Worm (Caenorhabditis elegans) whole organism, young adult: Measurements from ENCODE around the gene srx-129.

Source experiments
- B0035.1 ChIP-seq: sonication (generic microtip); optimal IDR thresholded peaks from 2 replicates; lab custom pipeline; 2016; ENCODE audit warnings: missing genetic modification characterization, mild to moderate bottlenecking, missing compliant biosample characterization, missing genotype, missing genetic modification reagents
- F23B12.7 ChIP-seq: sonication (generic microtip); optimal IDR thresholded peaks from 2 replicates; lab custom pipeline; 2017; ENCODE audit warnings: missing genetic modification characterization, mild to moderate bottlenecking, missing compliant biosample characterization, antibody characterized with exemption, moderate library complexity; ENCODE audit not compliant: insufficient read depth
- F33H1.4 ChIP-seq: fragments of 200-800 bp; sonication (Bioruptor generic); IDR thresholded peaks from 2 replicates; pipeline ENCODE4 v1.3.6; 2022; ENCODE audit warnings: missing genetic modification reagents, missing genetic modification characterization, missing compliant biosample characterization
- F39B2.1 ChIP-seq: fragments of 200-800 bp; sonication (Bioruptor generic); IDR thresholded peaks from 2 replicates; pipeline ENCODE4 v1.3.6; 2022; ENCODE audit warnings: missing genetic modification reagents, missing genetic modification characterization, missing compliant biosample characterization
- F49E8.2 ChIP-seq: sonication (generic microtip); optimal IDR thresholded peaks from 3 replicates; lab custom pipeline; 2017; ENCODE audit warnings: missing genetic modification characterization, mild to moderate bottlenecking, missing compliant biosample characterization, antibody characterized with exemption, moderate library complexity; ENCODE audit not compliant: insufficient read depth
- F52B5.7 ChIP-seq: sonication (generic microtip); optimal IDR thresholded peaks from 2 replicates; lab custom pipeline; 2016; ENCODE audit warnings: mild to moderate bottlenecking, missing genetic modification characterization, missing compliant biosample characterization
- F57C9.4 ChIP-seq: sonication (generic microtip); optimal IDR thresholded peaks from 2 replicates; lab custom pipeline; 2017; ENCODE audit warnings: mild to moderate bottlenecking, missing genetic modification characterization, missing compliant biosample characterization
- K12H6.12 ChIP-seq: fragments of 200-800 bp; sonication (Bioruptor generic); optimal IDR thresholded peaks from 2 replicates; lab custom pipeline; 2018; ENCODE audit warnings: mild to moderate bottlenecking, missing genetic modification characterization, missing compliant biosample characterization
- T26A5.8 ChIP-seq: sonication (generic microtip); optimal IDR thresholded peaks from 2 replicates; lab custom pipeline; 2016; ENCODE audit warnings: missing genetic modification characterization, missing compliant biosample characterization
- Y79H2A.3 ChIP-seq: fragments of 200-800 bp; sonication (Bioruptor generic); conservative IDR thresholded peaks from 2 replicates; pipeline ENCODE4 v1.3.6; 2022; ENCODE audit warnings: missing genetic modification reagents, missing genetic modification characterization, missing compliant biosample characterization
- Y95B8A.8 ChIP-seq: fragments of 200-800 bp; sonication (Bioruptor generic); IDR thresholded peaks from 2 replicates; pipeline ENCODE4 v1.3.6; 2022; ENCODE audit warnings: missing genetic modification reagents, missing genetic modification characterization, missing compliant biosample characterization
- ZK185.1 ChIP-seq: sonication (generic microtip); optimal IDR thresholded peaks from 2 replicates; lab custom pipeline; 2016; ENCODE audit warnings: mild to moderate bottlenecking, missing genetic modification characterization, missing compliant biosample characterization; ENCODE audit not compliant: poor library complexity, severe bottlenecking
- ama-1 ChIP-seq, 3 experiments: fragments of 150-350 bp in 1 of 3; sonication (generic microtip) in 2 of 3; optimal IDR thresholded peaks; 2 replicates each; lab custom pipeline; 2014 to 2018; ENCODE audit warnings: missing biosample characterization in 2 of 3, missing genetic modification characterization in 2 of 3, missing genetic modification reagents in 2 of 3
- atf-7 ChIP-seq: sonication (generic microtip); optimal IDR thresholded peaks from 2 replicates; lab custom pipeline; 2017; ENCODE audit warnings: mild to moderate bottlenecking, missing genetic modification characterization, missing compliant biosample characterization
- athp-1 ChIP-seq: sonication (generic microtip); optimal IDR thresholded peaks from 2 replicates; lab custom pipeline; 2017; ENCODE audit warnings: mild to moderate bottlenecking, missing genetic modification characterization, missing compliant biosample characterization
- ccch-3 ChIP-seq: fragments of 200-800 bp; sonication (Bioruptor generic); optimal IDR thresholded peaks from 2 replicates; lab custom pipeline; 2018; ENCODE audit warnings: mild to moderate bottlenecking, missing genetic modification characterization, missing compliant biosample characterization
- cebp-2 ChIP-seq: fragments of 200-800 bp; sonication (Bioruptor generic); IDR thresholded peaks from 2 replicates; pipeline ENCODE4 v1.3.6; 2022; ENCODE audit warnings: missing genetic modification characterization, missing compliant biosample characterization
- ceh-100 ChIP-seq: fragments of 200-800 bp; sonication (Bioruptor generic); IDR thresholded peaks from 2 replicates; pipeline ENCODE4 v1.3.6; 2022; ENCODE audit warnings: missing genetic modification reagents, missing genetic modification characterization, missing compliant biosample characterization
- ceh-58 ChIP-seq: fragments of 200-800 bp; sonication (Bioruptor generic); IDR thresholded peaks from 2 replicates; pipeline ENCODE4 v1.3.6; 2022; ENCODE audit warnings: missing genetic modification characterization, missing compliant biosample characterization
- ceh-79 ChIP-seq: sonication (generic microtip); optimal IDR thresholded peaks from 2 replicates; lab custom pipeline; 2017; ENCODE audit warnings: mild to moderate bottlenecking, missing genetic modification characterization, missing compliant biosample characterization
- ekl-4 ChIP-seq: fragments of 200-800 bp; sonication (Bioruptor generic); IDR thresholded peaks from 2 replicates; pipeline ENCODE4 v1.3.6; 2022; ENCODE audit warnings: missing genetic modification reagents, missing genetic modification characterization, missing compliant biosample characterization
- fkh-3 ChIP-seq: sonication (generic microtip); optimal IDR thresholded peaks from 2 replicates; lab custom pipeline; 2016; ENCODE audit warnings: mild to moderate bottlenecking, missing genetic modification characterization, missing compliant biosample characterization
- hlh-12 ChIP-seq: sonication (generic microtip); optimal IDR thresholded peaks from 2 replicates; lab custom pipeline; 2016; ENCODE audit warnings: missing genetic modification characterization, missing compliant biosample characterization
- hrde-1 ChIP-seq: sonication (generic microtip); optimal IDR thresholded peaks from 2 replicates; lab custom pipeline; 2016; ENCODE audit warnings: missing genetic modification characterization, mild to moderate bottlenecking, missing compliant biosample characterization, moderate library complexity, missing genotype, missing genetic modification reagents, borderline replicate concordance
- hsf-1 ChIP-seq: fragments of 200-800 bp; sonication (Bioruptor generic); IDR thresholded peaks from 2 replicates; pipeline ENCODE4 v1.3.6; 2022; ENCODE audit warnings: missing genetic modification reagents, missing genetic modification characterization, missing compliant biosample characterization
- let-607 ChIP-seq, 2 experiments: fragments of 200-800 bp in 1 of 2; sonication (Bioruptor generic) in 1 of 2; sonication (generic microtip) in 1 of 2; optimal IDR thresholded peaks; 2 replicates each; lab custom pipeline; 2016 to 2018; ENCODE audit warnings: mild to moderate bottlenecking in 2 of 2, missing compliant biosample characterization in 2 of 2, missing genetic modification characterization in 2 of 2, moderate library complexity in 2 of 2, missing genotype in 1 of 2
- lin-35 ChIP-seq, 3 experiments: fragments of 150-350 bp in 2 of 3; sonication (generic microtip) in 1 of 3; optimal IDR thresholded peaks; 2 replicates each; lab custom pipeline; 2014 to 2018; ENCODE audit warnings: missing biosample characterization in 3 of 3, missing genetic modification characterization in 3 of 3, missing genetic modification reagents in 3 of 3
- lsl-1 ChIP-seq: fragments of 200-800 bp; sonication (Bioruptor generic); optimal IDR thresholded peaks from 2 replicates; lab custom pipeline; 2018; ENCODE audit warnings: mild to moderate bottlenecking, missing genetic modification characterization, moderate library complexity, missing compliant biosample characterization
- madf-6 ChIP-seq: fragments of 200-800 bp; sonication (Bioruptor generic); IDR thresholded peaks from 2 replicates; pipeline ENCODE4 v1.3.6; 2022; ENCODE audit warnings: missing genetic modification reagents, missing genetic modification characterization, missing compliant biosample characterization
- nfya-1 ChIP-seq: sonication (generic microtip); optimal IDR thresholded peaks from 2 replicates; lab custom pipeline; 2017; ENCODE audit warnings: antibody characterized with exemption, missing compliant biosample characterization, missing genetic modification characterization, borderline replicate concordance; ENCODE audit not compliant: insufficient read depth
- nhr-80 ChIP-seq: sonication (generic microtip); optimal IDR thresholded peaks from 2 replicates; lab custom pipeline; 2016; ENCODE audit warnings: missing genetic modification characterization, missing compliant biosample characterization
- pbrm-1 ChIP-seq: fragments of 200-800 bp; sonication (Bioruptor generic); IDR thresholded peaks from 2 replicates; pipeline ENCODE4 v1.3.6; 2022; ENCODE audit warnings: missing genetic modification reagents, missing genetic modification characterization, missing compliant biosample characterization
- rec-8 ChIP-seq, 2 experiments: sonication (generic microtip); optimal IDR thresholded peaks; 2 replicates each; lab custom pipeline; 2016; ENCODE audit warnings: mild to moderate bottlenecking in 2 of 2, missing genetic modification characterization in 2 of 2, missing genetic modification reagents in 2 of 2, missing genotype in 2 of 2, missing biosample characterization in 1 of 2, missing compliant biosample characterization in 1 of 2, moderate library complexity in 1 of 2
- snpc-1.3 ChIP-seq: sonication (generic microtip); optimal IDR thresholded peaks from 2 replicates; lab custom pipeline; 2017; ENCODE audit warnings: missing genetic modification characterization, mild to moderate bottlenecking, missing compliant biosample characterization, antibody characterized with exemption, moderate library complexity, missing genotype, missing genetic modification reagents; ENCODE audit not compliant: insufficient read depth
- tbp1 ChIP-seq: fragments of 200-800 bp; sonication (Bioruptor generic); optimal IDR thresholded peaks from 2 replicates; lab custom pipeline; 2018; ENCODE audit warnings: mild to moderate bottlenecking, missing genetic modification characterization, missing compliant biosample characterization
- tbx-9 ChIP-seq: sonication (generic microtip); optimal IDR thresholded peaks from 2 replicates; lab custom pipeline; 2016; ENCODE audit warnings: borderline replicate concordance, missing genetic modification characterization, inconsistent platforms, missing compliant biosample characterization
- xnd-1 ChIP-seq: sonication (generic microtip); optimal IDR thresholded peaks from 2 replicates; lab custom pipeline; 2016; ENCODE audit warnings: missing genotype, missing genetic modification reagents, missing genetic modification characterization, missing compliant biosample characterization
- zim-3 ChIP-seq: sonication (generic microtip); optimal IDR thresholded peaks from 2 replicates; lab custom pipeline; 2017; ENCODE audit warnings: mild to moderate bottlenecking, missing genetic modification characterization, moderate library complexity, missing compliant biosample characterization
- ztf-25 ChIP-seq: fragments of 200-800 bp; sonication (Bioruptor generic); IDR thresholded peaks from 2 replicates; pipeline ENCODE4 v1.3.6; 2022; ENCODE audit warnings: missing genetic modification reagents, missing genetic modification characterization, missing compliant biosample characterization
- ztf-26 ChIP-seq: sonication (generic microtip); optimal IDR thresholded peaks from 2 replicates; lab custom pipeline; 2017; ENCODE audit warnings: missing genetic modification characterization, missing compliant biosample characterization
- ztf-28 ChIP-seq: fragments of 200-800 bp; sonication (Bioruptor generic); IDR thresholded peaks from 2 replicates; pipeline ENCODE4 v1.3.6; 2022; ENCODE audit warnings: missing genetic modification reagents, missing genetic modification characterization, missing compliant biosample characterization

The srx-129 gene

ce11 chrV:13837173-13837572, 3.1 kb downstream of the srx-129 start, which contains the start of gene srx-128:
srx-128 (plus strand) TSS chrV:13837473.
- TF ChIP-seq lsl-1 (GFP tag; lab: Kevin White, UChicago) (no peak), ama-1 (optimal IDR thresholded peaks at IDR 0.05; lab: Kevin White, UChicago) (no peak), ama-1 (GFP tag; optimal IDR thresholded peaks at IDR 0.05; lab: Kevin White, UChicago) (no peak), hsf-1 (GFP tag; lab: Robert Waterston, UW) (no peak), ceh-100 (GFP tag; lab: Robert Waterston, UW) (no peak), fkh-3 (tag; lab: Kevin White, UChicago) (no peak), F49E8.2 (tag; lab: Kevin White, UChicago) (no peak), F23B12.7 (no peak)

DNA sequence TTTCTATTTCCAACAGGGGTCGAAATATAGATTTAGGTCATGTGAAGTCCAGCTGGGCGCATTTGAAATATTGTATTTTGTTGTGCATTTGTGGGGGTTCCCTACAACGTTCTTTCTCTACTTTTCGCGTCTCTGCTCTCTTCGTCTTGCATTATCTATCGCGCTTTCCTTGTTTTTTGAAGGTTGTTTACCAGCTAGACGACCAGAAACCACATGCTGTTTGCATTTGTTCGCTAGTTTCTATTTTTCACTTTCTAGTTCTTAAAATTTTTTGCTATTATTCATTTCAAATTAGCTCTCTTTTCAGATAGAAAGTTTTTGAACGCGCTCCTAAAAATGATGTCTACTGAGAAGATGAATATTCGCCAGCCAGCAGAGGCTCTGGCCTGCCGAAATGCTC, 5.4 kb downstream of the srx-129 start, which contains the start of gene F55B12.10:
TSS of gene F55B12.10 (plus strand) at position 301 of the 400 bp plus-strand sequence.
- TF ChIP-seq zim-3: no peak
- peak; percentile 7 for TF ChIP-seq K12H6.12 (tag; lab: Kevin White, UChicago)
- no peak for TF ChIP-seq nhr-80 (tag; lab: Kevin White, UChicago)

ce11 chrV:13840909-13841308, 6.9 kb downstream of the srx-129 start, which contains the start of gene srx-17:
srx-17 (plus strand) TSS chrV:13841209.
- TF ChIP-seq ceh-79 (no peak), pbrm-1 (GFP tag; lab: Robert Waterston, UW) (no peak), F39B2.1 (GFP tag; lab: Robert Waterston, UW) (no peak), B0035.1 (no peak), ccch-3 (GFP tag; lab: Kevin White, UChicago) (no peak), T26A5.8 (tag; lab: Kevin White, UChicago) (no peak), ZK185.1 (no peak), hsf-1 (GFP tag; lab: Robert Waterston, UW) (no peak)

- TF ChIP-seq xnd-1: no peak
- TF ChIP-seq lin-35 (GFP tag; optimal IDR thresholded peaks at IDR 0.05; lab: Kevin White, UChicago): no peak
- no peak for TF ChIP-seq nhr-80 (tag; lab: Kevin White, UChicago)
- TF ChIP-seq ceh-58 (GFP tag; lab: Robert Waterston, UW): no peak
- no peak for TF ChIP-seq F52B5.7 (tag; lab: Kevin White, UChicago)
- no peak for TF ChIP-seq F57C9.4 (tag; lab: Kevin White, UChicago)
- no peak for TF ChIP-seq hlh-12 (tag; lab: Kevin White, UChicago)
- no peak for TF ChIP-seq ztf-26 (tag; lab: Kevin White, UChicago)
- TF ChIP-seq hrde-1 (tag; lab: Kevin White, UChicago): no peak
- TF ChIP-seq ztf-25: no peak
- no peak for TF ChIP-seq nfya-1 (tag; lab: Kevin White, UChicago)
- TF ChIP-seq madf-6 (GFP tag; lab: Robert Waterston, UW): no peak
- TF ChIP-seq B0035.1: no peak
- TF ChIP-seq Y79H2A.3: no peak
These were observed 9.1 kb downstream of the srx-129 start, which contains the start of gene srx-130 for ce11 chrV:13843147-13843546. srx-130 (plus strand) TSS chrV:13843447.

DNA sequence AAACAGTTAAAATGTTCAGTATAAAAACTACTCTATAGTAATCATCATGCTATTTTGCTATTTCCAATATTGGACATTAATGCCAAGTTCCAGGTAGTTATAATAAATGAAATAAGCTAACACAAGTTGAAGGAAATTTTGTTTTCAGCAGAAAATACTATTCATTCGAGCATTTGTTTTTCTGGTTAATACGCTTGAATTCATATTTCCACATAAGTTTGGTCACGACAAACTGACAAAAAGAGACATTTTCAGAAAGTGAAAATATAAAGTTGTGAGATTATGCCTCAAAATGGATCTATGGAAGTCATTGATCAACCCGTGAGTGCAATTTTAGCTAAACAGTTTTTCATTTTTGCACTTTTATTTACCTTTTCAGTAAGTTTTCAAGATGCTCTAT, 11.1 kb downstream of the srx-129 start, which contains the start of gene srx-131:
TSS of gene srx-131 (plus strand) at position 301 of the 400 bp plus-strand sequence.
- no peak for TF ChIP-seq tbx-9 (tag; lab: Kevin White, UChicago)
- no peak for TF ChIP-seq F33H1.4
- TF ChIP-seq rec-8 (tag; optimal IDR thresholded peaks at IDR 0.05; lab: Kevin White, UChicago): no peak
- no peak for TF ChIP-seq ceh-58 (GFP tag; lab: Robert Waterston, UW)
- no peak for TF ChIP-seq tbp1 (GFP tag; lab: Kevin White, UChicago)
- TF ChIP-seq athp-1 (tag; lab: Kevin White, UChicago): no peak
- no peak for TF ChIP-seq ztf-28 (GFP tag; lab: Robert Waterston, UW)
- no peak for TF ChIP-seq hsf-1 (GFP tag; lab: Robert Waterston, UW)
- no peak for TF ChIP-seq atf-7
- no peak for TF ChIP-seq ekl-4
- TF ChIP-seq F52B5.7 (tag; lab: Kevin White, UChicago): no peak
- no peak for TF ChIP-seq cebp-2 (GFP tag; lab: Robert Waterston, UW)
- TF ChIP-seq hlh-12 (tag; lab: Kevin White, UChicago): no peak
- no peak for TF ChIP-seq Y79H2A.3
- no peak for TF ChIP-seq Y95B8A.8 (GFP tag; lab: Robert Waterston, UW)
- TF ChIP-seq snpc-1.3 (tag; lab: Kevin White, UChicago): no peak
- TF ChIP-seq let-607 (tag; optimal IDR thresholded peaks at IDR 0.05; lab: Kevin White, UChicago): no peak
